Fruit fly (Drosophila melanogaster): ENCODE results near the gene CG7049.

The CG7049 gene

dm6 chr3L:199754-200596, 23.9 kb upstream of the CG7049 start, which contains the start of the genes rno and mri (continued):
- TF ChIP-seq tll (GFP tag; optimal IDR thresholded peaks at IDR 0.05), result no peak
- no peak for TF ChIP-seq repo (GFP tag; optimal IDR thresholded peaks at IDR 0.05)
- peak; percentile 65; the same call in 2 of the 3 replicates for TF ChIP-seq B-H1 (GFP tag; IDR thresholded peaks at IDR 0.05)
- TF ChIP-seq CG4854 (GFP tag; optimal IDR thresholded peaks at IDR 0.05), result no peak
- no peak for TF ChIP-seq D19B (GFP tag; optimal IDR thresholded peaks at IDR 0.05)
- TF ChIP-seq Hmx (GFP tag; optimal IDR thresholded peaks at IDR 0.05), result no peak
- peak; percentile 92 for TF ChIP-seq CG6791 (GFP tag; IDR thresholded peaks at IDR 0.05; ENCODE audit: partially characterized antibody)
- peak; percentile 93 for TF ChIP-seq CG14860 (GFP tag; IDR thresholded peaks at IDR 0.05; ENCODE audit: partially characterized antibody)
- TF ChIP-seq CG15696 (tag; optimal IDR thresholded peaks at IDR 0.05), result peak; percentile 71
- TF ChIP-seq CG9437 (GFP tag; optimal IDR thresholded peaks at IDR 0.05), result peak; percentile 48
- peak; percentile 67 for TF ChIP-seq Dek (tag; optimal IDR thresholded peaks at IDR 0.05)
- TF ChIP-seq sens (GFP tag), result peak; percentile 63
- TF ChIP-seq Chrac-16 (GFP tag; optimal IDR thresholded peaks at IDR 0.05), result peak; percentile 67
- TF ChIP-seq HHEX (GFP tag; optimal IDR thresholded peaks at IDR 0.05), result peak; percentile 58
- TF ChIP-seq CG32772 (GFP tag; IDR thresholded peaks at IDR 0.05), result peak; percentile 79
- TF ChIP-seq Ptx1 (GFP tag; IDR thresholded peaks at IDR 0.05), result peak; percentile 81
- no peak for TF ChIP-seq luna (GFP tag; optimal IDR thresholded peaks at IDR 0.05)
- peak; percentile 78 for TF ChIP-seq CG14441 (GFP tag; IDR thresholded peaks at IDR 0.05)
- no peak for TF ChIP-seq Sin3A (optimal IDR thresholded peaks at IDR 0.05)
- TF ChIP-seq klu (GFP tag; IDR thresholded peaks at IDR 0.05), result peak; percentile 62; the same call in 1 of the 2 replicates
- TF ChIP-seq kay (GFP tag; optimal IDR thresholded peaks at IDR 0.05), result peak; percentile 33
- peak; percentile 59 for TF ChIP-seq CG16815 (GFP tag; optimal IDR thresholded peaks at IDR 0.05)
- peak; percentile 51 for TF ChIP-seq Taf1 (GFP tag; IDR thresholded peaks at IDR 0.05)
- peak; percentile 68 for TF ChIP-seq CG1233 (GFP tag; optimal IDR thresholded peaks at IDR 0.05)
- no peak for TF ChIP-seq CG9609 (GFP tag; optimal IDR thresholded peaks at IDR 0.05)
- no peak for TF ChIP-seq CG17186 (GFP tag; optimal IDR thresholded peaks at IDR 0.05)
- TF ChIP-seq dpn (GFP tag; optimal IDR thresholded peaks at IDR 0.05), result peak; percentile 6 to 75
- TF ChIP-seq CG31365 (tag; optimal IDR thresholded peaks at IDR 0.05), result no peak
- TF ChIP-seq zf30C (GFP tag; optimal IDR thresholded peaks at IDR 0.05), result no peak
- TF ChIP-seq CG8281 (tag; optimal IDR thresholded peaks at IDR 0.05), result no peak
- TF ChIP-seq CG5245 (GFP tag; optimal IDR thresholded peaks at IDR 0.05), result peak; percentile 39
- peak; percentile 56; the same call in 1 of the 2 replicates for TF ChIP-seq ara (GFP tag; IDR thresholded peaks at IDR 0.05)
- TF ChIP-seq CG1792 (GFP tag; optimal IDR thresholded peaks at IDR 0.05), result no peak
- no peak for TF ChIP-seq CG7745 (tag; optimal IDR thresholded peaks at IDR 0.05)
- peak; percentile 9 for TF ChIP-seq Max (GFP tag; optimal IDR thresholded peaks at IDR 0.05)
- TF ChIP-seq hb (GFP tag; IDR thresholded peaks at IDR 0.05; ENCODE audit: partially characterized antibody), result peak; percentile 87
- no peak for TF ChIP-seq pan (optimal IDR thresholded peaks at IDR 0.05)
- peak in 1 of 2 experiments; percentile 85 for TF ChIP-seq pan (GFP tag; optimal IDR thresholded peaks at IDR 0.05 in 1 of 2, IDR thresholded peaks at IDR 0.05 in 1 of 2)
- no peak for TF ChIP-seq tx (GFP tag; optimal IDR thresholded peaks at IDR 0.05)
- TF ChIP-seq CG34422 (GFP tag; IDR thresholded peaks at IDR 0.05), result peak; percentile 58; the same call in 1 of the 3 replicates
- peak; percentile 22 for TF ChIP-seq Adf1 (GFP tag; IDR thresholded peaks at IDR 0.05)
- TF ChIP-seq Hr51 (GFP tag; optimal IDR thresholded peaks at IDR 0.05), result peak; percentile 9 to 81
- TF ChIP-seq Dref (GFP tag; IDR thresholded peaks at IDR 0.05), result peak; percentile 83
- TF ChIP-seq CG1602 (GFP tag; optimal IDR thresholded peaks at IDR 0.05), result peak; percentile 70
- no peak for TF ChIP-seq Jarid2 (GFP tag; optimal IDR thresholded peaks at IDR 0.05)
- TF ChIP-seq Oaz (GFP tag; IDR thresholded peaks at IDR 0.05), result peak; percentile 63
- TF ChIP-seq dmrt11E (tag; optimal IDR thresholded peaks at IDR 0.05), result peak; percentile 76
- TF ChIP-seq unpg (GFP tag; optimal IDR thresholded peaks at IDR 0.05), result peak; percentile 67
- TF ChIP-seq Dip3 (GFP tag; optimal IDR thresholded peaks at IDR 0.05), result no peak
